Worm (Caenorhabditis elegans) whole organism, L1 larva: Measurements from ENCODE around the gene srw-83.

Experiments used
- C34B4.2 ChIP-seq: sonication (generic microtip); optimal IDR thresholded peaks from 2 replicates; lab custom pipeline; 2017; ENCODE audit warnings: mild to moderate bottlenecking, missing genetic modification characterization, missing compliant biosample characterization
- alr-1 ChIP-seq: fragments of 200-800 bp; sonication (Bioruptor generic); optimal IDR thresholded peaks from 2 replicates; lab custom pipeline; 2018; ENCODE audit warnings: borderline replicate concordance, mild to moderate bottlenecking, missing genetic modification characterization, missing compliant biosample characterization
- ceh-82 ChIP-seq, 3 experiments: fragments of 150-350 bp in 1 of 3; sonication (generic microtip) in 2 of 3; optimal IDR thresholded peaks; 2 replicates each; lab custom pipeline; 2014 to 2017; ENCODE audit warnings: missing biosample characterization in 3 of 3, missing genetic modification characterization in 3 of 3
- dpl-1 ChIP-seq, 3 experiments: fragments of 150-350 bp in 2 of 3; sonication (generic microtip) in 1 of 3; optimal IDR thresholded peaks; 2 replicates each; lab custom pipeline; 2014 to 2017; ENCODE audit warnings: missing biosample characterization in 3 of 3, missing genetic modification characterization in 3 of 3, missing genetic modification reagents in 3 of 3
- elt-2 ChIP-seq: sonication (generic microtip); optimal IDR thresholded peaks from 2 replicates; lab custom pipeline; 2016; ENCODE audit warnings: missing genetic modification characterization, mild to moderate bottlenecking, inconsistent platforms, missing compliant biosample characterization, missing genetic modification reagents
- fkh-10 ChIP-seq: sonication (generic microtip); optimal IDR thresholded peaks from 2 replicates; lab custom pipeline; 2017; ENCODE audit warnings: missing biosample characterization, missing genetic modification reagents, missing genetic modification characterization
- hpl-2 ChIP-seq: fragments of 150-350 bp; optimal IDR thresholded peaks from 2 replicates; lab custom pipeline; 2014; ENCODE audit warnings: missing biosample characterization, missing genetic modification reagents, missing genetic modification characterization
- lin-15B ChIP-seq: fragments of 150-350 bp; sonication (generic microtip); optimal IDR thresholded peaks from 3 replicates; lab custom pipeline; 2014; ENCODE audit warnings: missing biosample characterization, missing genetic modification characterization
- lsy-2 ChIP-seq, 2 experiments: fragments of 150-350 bp; optimal IDR thresholded peaks; 2 replicates each; lab custom pipeline; 2014; ENCODE audit warnings: missing biosample characterization in 2 of 2, missing genetic modification characterization in 2 of 2
- nhr-237 ChIP-seq: fragments of 150-350 bp; optimal IDR thresholded peaks from 2 replicates; lab custom pipeline; 2014; ENCODE audit warnings: missing biosample characterization, missing genetic modification characterization
- unc-130 ChIP-seq: fragments of 150-350 bp; optimal IDR thresholded peaks from 2 replicates; lab custom pipeline; 2017; ENCODE audit warnings: missing biosample characterization, missing genetic modification characterization, inconsistent platforms
- unc-62 ChIP-seq: fragments of 150-350 bp; optimal IDR thresholded peaks from 2 replicates; lab custom pipeline; 2014; ENCODE audit warnings: missing biosample characterization, missing genetic modification reagents, missing genetic modification characterization
- zag-1 ChIP-seq: fragments of 150-350 bp; optimal IDR thresholded peaks from 2 replicates; lab custom pipeline; 2014; ENCODE audit warnings: missing biosample characterization, missing genetic modification characterization

DNA sequence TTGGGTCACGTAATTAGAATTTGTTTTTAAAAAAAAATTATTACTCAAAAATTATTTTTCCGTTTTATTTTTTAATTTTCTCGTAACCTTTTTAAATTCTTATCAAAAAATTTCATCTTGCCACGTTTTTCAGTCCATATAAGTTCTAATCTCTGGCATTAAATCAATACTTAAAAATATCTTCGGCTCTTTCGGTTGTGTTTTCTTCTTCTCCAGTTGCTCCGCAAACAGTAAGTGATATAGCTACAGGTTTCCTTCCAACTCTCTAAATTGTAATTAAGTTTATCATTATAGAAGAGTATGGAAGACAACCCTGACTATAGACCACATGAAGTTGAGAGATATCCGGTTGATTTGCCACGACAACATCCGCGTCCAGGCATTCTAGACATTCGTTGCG, 17.7 kb downstream of the srw-83 start, which contains the start of gene ZK228.1:
- TF ChIP-seq nhr-237 (tag; lab: Kevin White, UChicago) (no peak), ceh-82 (tag; optimal IDR thresholded peaks at IDR 0.05; lab: Kevin White, UChicago) (no peak), lin-15B (tag; lab: Kevin White, UChicago) (no peak), unc-62 (GFP tag; lab: Kevin White, UChicago) (no peak), fkh-10 (no peak), zag-1 (tag; lab: Kevin White, UChicago) (no peak), dpl-1 (GFP tag; optimal IDR thresholded peaks at IDR 0.05; lab: Kevin White, UChicago) (no peak), elt-2 (tag; lab: Kevin White, UChicago) (no peak), lsy-2 (tag; optimal IDR thresholded peaks at IDR 0.05; lab: Kevin White, UChicago) (no peak), hpl-2 (no peak), alr-1 (tag; lab: Kevin White, UChicago) (no peak), C34B4.2 (no peak), unc-130 (tag; lab: Kevin White, UChicago) (no peak)
